Fruit fly (Drosophila melanogaster) whole organism, embryonic: ENCODE data around the gene ball.

Source experiments
- Abd-B ChIP-seq: fragments of 200-800 bp; sonication (Bioruptor generic); optimal IDR thresholded peaks from 2 replicates; lab custom pipeline; 2018; ENCODE audit warnings: missing biosample characterization, mild to moderate bottlenecking, missing genetic modification characterization, moderate library complexity
- B-H1 ChIP-seq: fragments of 200-800 bp; sonication (Bioruptor generic); IDR thresholded peaks from 3 replicates; pipeline ENCODE4 v1.3.6; 2022; ENCODE audit warnings: missing biosample characterization, missing genetic modification characterization
- BEAF-32 ChIP-seq: fragments of 200-800 bp; sonication (Bioruptor generic); optimal IDR thresholded peaks from 3 replicates; lab custom pipeline; 2017; ENCODE audit warnings: missing biosample characterization, missing genetic modification characterization, mild to moderate bottlenecking, moderate library complexity, missing genetic modification reagents
- CG1024 ChIP-seq: fragments of 200-800 bp; sonication (Bioruptor generic); IDR thresholded peaks from 2 replicates; pipeline ENCODE4 v1.3.6; 2022; ENCODE audit warnings: missing biosample characterization, missing genetic modification characterization
- CG12104 ChIP-seq: fragments of 200-800 bp; sonication (Bioruptor generic); optimal IDR thresholded peaks from 3 replicates; lab custom pipeline; 2016; ENCODE audit warnings: missing biosample characterization, missing genetic modification characterization
- CG12744 ChIP-seq: fragments of 200-800 bp; sonication (Bioruptor generic); optimal IDR thresholded peaks from 2 replicates; lab custom pipeline; 2016; ENCODE audit warnings: missing biosample characterization, missing genetic modification characterization
- CG1603 ChIP-seq: fragments of 200-800 bp; sonication (Bioruptor generic); optimal IDR thresholded peaks from 2 replicates; lab custom pipeline; 2019; ENCODE audit warnings: missing biosample characterization, mild to moderate bottlenecking, missing genetic modification characterization, moderate library complexity
- CG16779 ChIP-seq: fragments of 200-800 bp; sonication (Bioruptor generic); IDR thresholded peaks from 2 replicates; pipeline ENCODE4 v1.3.6; 2022; ENCODE audit warnings: missing biosample characterization, missing genetic modification characterization
- CG17328 ChIP-seq: fragments of 200-800 bp; sonication (Bioruptor generic); IDR thresholded peaks from 2 replicates; pipeline ENCODE4 v1.3.6; 2022; ENCODE audit warnings: missing biosample characterization, missing genetic modification characterization
- CG17385 ChIP-seq: fragments of 200-800 bp; sonication (Bioruptor generic); optimal IDR thresholded peaks from 3 replicates; lab custom pipeline; 2018; ENCODE audit warnings: missing biosample characterization, mild to moderate bottlenecking, missing genetic modification characterization
- CG2120 ChIP-seq: fragments of 200-800 bp; sonication (Bioruptor generic); optimal IDR thresholded peaks from 3 replicates; lab custom pipeline; 2016; ENCODE audit warnings: missing biosample characterization, missing genetic modification characterization
- CG32767 ChIP-seq: fragments of 200-800 bp; sonication (Bioruptor generic); IDR thresholded peaks from 2 replicates; pipeline ENCODE4 v1.3.6; 2022; ENCODE audit warnings: missing biosample characterization, missing genetic modification characterization
- CG33557 ChIP-seq: fragments of 200-800 bp; sonication (Bioruptor generic); optimal IDR thresholded peaks from 2 replicates; lab custom pipeline; 2019; ENCODE audit warnings: missing biosample characterization, mild to moderate bottlenecking, missing genetic modification characterization, moderate library complexity
- CG7357 ChIP-seq: fragments of 200-800 bp; sonication (Bioruptor generic); IDR thresholded peaks from 3 replicates; pipeline ENCODE4 v1.3.6; 2022; ENCODE audit warnings: missing biosample characterization, missing genetic modification characterization
- CG8281 ChIP-seq: fragments of 200-800 bp; sonication (Bioruptor generic); optimal IDR thresholded peaks from 2 replicates; lab custom pipeline; 2018; ENCODE audit warnings: missing biosample characterization, mild to moderate bottlenecking, missing genetic modification characterization, moderate library complexity
- CG8359 ChIP-seq: fragments of 200-800 bp; sonication (Bioruptor generic); optimal IDR thresholded peaks from 2 replicates; lab custom pipeline; 2017; ENCODE audit warnings: missing biosample characterization, mild to moderate bottlenecking, missing genetic modification characterization, borderline replicate concordance
- CG8388 ChIP-seq: fragments of 200-800 bp; sonication (Bioruptor generic); optimal IDR thresholded peaks from 2 replicates; lab custom pipeline; 2019; ENCODE audit warnings: missing biosample characterization, mild to moderate bottlenecking, missing genetic modification characterization, moderate library complexity
- CG8944 ChIP-seq: fragments of 200-800 bp; sonication (Bioruptor generic); optimal IDR thresholded peaks from 3 replicates; lab custom pipeline; 2016; ENCODE audit warnings: missing biosample characterization, missing genetic modification characterization
- CG9817 ChIP-seq: fragments of 200-800 bp; sonication (Bioruptor generic); optimal IDR thresholded peaks from 2 replicates; lab custom pipeline; 2018; ENCODE audit warnings: missing biosample characterization, mild to moderate bottlenecking, missing genetic modification characterization, moderate library complexity
- CG9932 ChIP-seq: fragments of 200-800 bp; sonication (Bioruptor generic); IDR thresholded peaks from 2 replicates; pipeline ENCODE4 v1.3.6; 2022; ENCODE audit warnings: missing biosample characterization, missing genetic modification characterization
- Deaf1 ChIP-seq: fragments of 200-800 bp; optimal IDR thresholded peaks from 3 replicates; lab custom pipeline; 2019; ENCODE audit warnings: missing biosample characterization, mild to moderate bottlenecking, missing genetic modification characterization, moderate library complexity
- Dek ChIP-seq: fragments of 200-800 bp; sonication (Bioruptor generic); optimal IDR thresholded peaks from 3 replicates; lab custom pipeline; 2019; ENCODE audit warnings: missing biosample characterization, mild to moderate bottlenecking, missing genetic modification characterization, moderate library complexity
- Dfd ChIP-seq, 2 experiments: fragments of >200 bp; optimal IDR thresholded peaks; 2 replicates each; lab custom pipeline; 2017; ENCODE audit warnings: missing biosample characterization in 2 of 2, missing genetic modification characterization in 2 of 2
- Ets97D ChIP-seq: fragments of 200-800 bp; sonication (Bioruptor generic); optimal IDR thresholded peaks from 3 replicates; lab custom pipeline; 2016; ENCODE audit warnings: missing biosample characterization, missing genetic modification characterization
- Fer3 ChIP-seq: fragments of 200-800 bp; sonication (Bioruptor generic); optimal IDR thresholded peaks from 2 replicates; lab custom pipeline; 2018; ENCODE audit warnings: missing biosample characterization, mild to moderate bottlenecking, missing genetic modification characterization, moderate library complexity
- Gsc ChIP-seq: fragments of 200-800 bp; sonication (Bioruptor generic); IDR thresholded peaks from 2 replicates; pipeline ENCODE4 v1.3.6; 2022; ENCODE audit warnings: missing biosample characterization, missing genetic modification characterization
- HHEX ChIP-seq: fragments of 200-800 bp; sonication (Bioruptor generic); optimal IDR thresholded peaks from 3 replicates; lab custom pipeline; 2017; ENCODE audit warnings: missing biosample characterization, mild to moderate bottlenecking, missing genetic modification characterization, missing genetic modification reagents
- Hr78 ChIP-seq, 2 experiments: fragments of 200-800 bp in 1 of 2; fragments of >200 bp in 1 of 2; sonication (Bioruptor generic) in 1 of 2; optimal IDR thresholded peaks; 2 replicates each; lab custom pipeline; 2017 to 2019; ENCODE audit warnings: missing biosample characterization in 2 of 2, missing genetic modification characterization in 2 of 2, mild to moderate bottlenecking in 1 of 2, moderate library complexity in 1 of 2
- MESR4 ChIP-seq: fragments of 200-800 bp; sonication (Bioruptor generic); optimal IDR thresholded peaks from 2 replicates; lab custom pipeline; 2018; ENCODE audit warnings: missing biosample characterization, mild to moderate bottlenecking, missing genetic modification characterization, moderate library complexity
- PHDP ChIP-seq: fragments of 200-800 bp; sonication (Bioruptor generic); optimal IDR thresholded peaks from 3 replicates; lab custom pipeline; 2018; ENCODE audit warnings: missing biosample characterization, mild to moderate bottlenecking, missing genetic modification characterization, moderate library complexity
- Six4 ChIP-seq: fragments of 200-800 bp; sonication (Bioruptor generic); optimal IDR thresholded peaks from 2 replicates; lab custom pipeline; 2016; ENCODE audit warnings: missing biosample characterization, missing genetic modification characterization
- Usf ChIP-seq: fragments of 200-800 bp; sonication (Bioruptor generic); optimal IDR thresholded peaks from 2 replicates; lab custom pipeline; 2017; ENCODE audit warnings: missing genotype, missing biosample characterization, missing genetic modification characterization
- bowl ChIP-seq: fragments of 200-800 bp; sonication (Bioruptor generic); IDR thresholded peaks from 2 replicates; pipeline ENCODE4 v1.3.6; 2022; ENCODE audit warnings: missing biosample characterization, missing genetic modification characterization
- caup ChIP-seq: fragments of 200-800 bp; sonication (Bioruptor generic); optimal IDR thresholded peaks from 3 replicates; lab custom pipeline; 2017; ENCODE audit warnings: missing biosample characterization, mild to moderate bottlenecking, missing genetic modification characterization, moderate library complexity; ENCODE audit not compliant: severe bottlenecking
- chif ChIP-seq, 2 experiments: fragments of 200-800 bp; sonication (Bioruptor generic); optimal IDR thresholded peaks; 3 replicates each; lab custom pipeline; 2016; ENCODE audit warnings: missing biosample characterization in 2 of 2, missing genetic modification characterization in 2 of 2
- dysf ChIP-seq: fragments of 200-800 bp; sonication (Bioruptor generic); IDR thresholded peaks from 3 replicates; pipeline ENCODE4 v1.3.6; 2022; ENCODE audit warnings: missing biosample characterization, missing genetic modification characterization
- eve ChIP-seq, 2 experiments: fragments of >200 bp; optimal IDR thresholded peaks; 2 replicates each; lab custom pipeline; 2017; ENCODE audit warnings: missing biosample characterization in 2 of 2, missing genetic modification characterization in 2 of 2
- fd96Cb ChIP-seq: fragments of 200-800 bp; sonication (Bioruptor generic); optimal IDR thresholded peaks from 2 replicates; lab custom pipeline; 2018; ENCODE audit warnings: missing biosample characterization, mild to moderate bottlenecking, missing genetic modification characterization, moderate library complexity
- gsb ChIP-seq: fragments of 200-800 bp; sonication (Bioruptor generic); IDR thresholded peaks from 2 replicates; pipeline ENCODE4 v1.3.6; 2022; ENCODE audit warnings: missing biosample characterization, missing genetic modification characterization
- inv ChIP-seq: fragments of 200-800 bp; sonication (Bioruptor generic); IDR thresholded peaks from 2 replicates; pipeline ENCODE4 v1.3.6; 2022; ENCODE audit warnings: missing biosample characterization, missing genetic modification characterization; ENCODE audit not compliant: partially characterized antibody
- kni ChIP-seq: fragments of 200-800 bp; sonication (Bioruptor generic); optimal IDR thresholded peaks from 3 replicates; lab custom pipeline; 2017; ENCODE audit warnings: mild to moderate bottlenecking, missing biosample characterization, missing genetic modification reagents, missing genetic modification characterization
- lmd ChIP-seq: fragments of 200-800 bp; sonication (Bioruptor generic); IDR thresholded peaks from 2 replicates; pipeline ENCODE4 v1.3.6; 2022; ENCODE audit warnings: missing biosample characterization, missing genetic modification characterization
- prd ChIP-seq, 3 experiments: fragments of >200 bp in 2 of 3; fragments of 200-800 bp in 1 of 3; sonication (Bioruptor generic) in 1 of 3; optimal IDR thresholded peaks in 2 of 3; IDR thresholded peaks in 1 of 3; 2 replicates in 2 of 3; 3 replicates in 1 of 3; pipeline versions ENCODE4 v1.3.6 to Lab custom; 2017 to 2022; ENCODE audit warnings: missing biosample characterization in 1 of 3, missing genetic modification characterization in 1 of 3
- salm ChIP-seq: fragments of 200-800 bp; sonication (Bioruptor generic); optimal IDR thresholded peaks from 2 replicates; lab custom pipeline; 2018; ENCODE audit warnings: missing biosample characterization, mild to moderate bottlenecking, missing genetic modification characterization
- sd ChIP-seq: fragments of 200-800 bp; sonication (Bioruptor generic); optimal IDR thresholded peaks from 3 replicates; lab custom pipeline; 2018; ENCODE audit warnings: missing biosample characterization, mild to moderate bottlenecking, missing genetic modification characterization, moderate library complexity
- slp2 ChIP-seq: fragments of 200-800 bp; sonication (Bioruptor generic); optimal IDR thresholded peaks from 2 replicates; lab custom pipeline; 2016; ENCODE audit warnings: missing biosample characterization, missing genetic modification characterization
- stwl ChIP-seq: fragments of 200-800 bp; sonication (Bioruptor generic); optimal IDR thresholded peaks from 3 replicates; lab custom pipeline; 2018; ENCODE audit warnings: missing biosample characterization, mild to moderate bottlenecking, missing genetic modification characterization, moderate library complexity
- ttk ChIP-seq: fragments of 200-800 bp; sonication (Bioruptor generic); IDR thresholded peaks from 2 replicates; pipeline ENCODE4 v2.1.2; 2022; ENCODE audit warnings: missing biosample characterization, missing genetic modification characterization
- tup ChIP-seq: fragments of 200-800 bp; sonication (Bioruptor generic); optimal IDR thresholded peaks from 2 replicates; lab custom pipeline; 2016; ENCODE audit warnings: missing biosample characterization, mild to moderate bottlenecking, missing genetic modification characterization, moderate library complexity
- vvl ChIP-seq: fragments of 200-800 bp; sonication (Bioruptor generic); IDR thresholded peaks from 2 replicates; pipeline ENCODE4 v1.3.6; 2022; ENCODE audit warnings: missing biosample characterization, missing genetic modification characterization

The ball gene

dm6 chr3R:26821117-26821516, 45.5 kb downstream of the ball start (continued):
- peak; percentile 1 for TF ChIP-seq CG2120 (GFP tag; lab: Kevin White, UChicago)
- no peak for TF ChIP-seq CG7357 (GFP tag; lab: Robert Waterston, UW)
- no peak for TF ChIP-seq Dek
- no peak for TF ChIP-seq CG8359 (GFP tag; lab: Kevin White, UChicago)
- TF ChIP-seq inv (GFP tag; lab: Robert Waterston, UW) = no peak
- TF ChIP-seq Usf (GFP tag; lab: Kevin White, UChicago) = no peak
- no peak for TF ChIP-seq CG16779 (GFP tag; lab: Robert Waterston, UW)
- TF ChIP-seq BEAF-32 (GFP tag; lab: Kevin White, UChicago) = no peak
- peak; percentile 56 for TF ChIP-seq CG1603
- TF ChIP-seq CG12104 (GFP tag; lab: Kevin White, UChicago) = no peak
- no peak for TF ChIP-seq Ets97D
- TF ChIP-seq CG8944 (GFP tag; lab: Kevin White, UChicago) = peak; percentile 22
- TF ChIP-seq fd96Cb (tag; lab: Kevin White, UChicago) = peak; percentile 25
- TF ChIP-seq HHEX (GFP tag; lab: Kevin White, UChicago) = peak; percentile 16
- TF ChIP-seq kni = no peak
- TF ChIP-seq caup (GFP tag; lab: Kevin White, UChicago) = no peak
- peak; percentile 16 for TF ChIP-seq CG8388 (GFP tag; lab: Kevin White, UChicago)
- no peak for TF ChIP-seq sd (tag; lab: Kevin White, UChicago)
- TF ChIP-seq CG9817 = peak; percentile 14
- TF ChIP-seq Deaf1 = no peak
- peak; percentile 43 to 52 for TF ChIP-seq chif (GFP tag; optimal IDR thresholded peaks at IDR 0.05; lab: Kevin White, UChicago)
- no peak for TF ChIP-seq B-H1
- peak; percentile 28 for TF ChIP-seq slp2 (GFP tag; lab: Kevin White, UChicago)
- TF ChIP-seq CG33557 (GFP tag; lab: Kevin White, UChicago) = no peak
- no peak for TF ChIP-seq gsb
- TF ChIP-seq CG1024 (GFP tag; lab: Robert Waterston, UW) = no peak
- TF ChIP-seq Fer3 (tag; lab: Kevin White, UChicago) = peak; percentile 1
- no peak for TF ChIP-seq bowl (GFP tag; lab: Robert Waterston, UW)
- TF ChIP-seq CG9932 (GFP tag; lab: Robert Waterston, UW) = no peak
- TF ChIP-seq CG32767 (GFP tag; lab: Robert Waterston, UW) = no peak
- no peak for TF ChIP-seq CG12744
- no peak for TF ChIP-seq stwl (tag; lab: Kevin White, UChicago)
- TF ChIP-seq eve (GFP tag; optimal IDR thresholded peaks at IDR 0.05; lab: Kevin White, UChicago) = peak in 1 of 2 experiments; percentile 73
- peak; percentile 27; the same call in 1 of the 2 replicates for TF ChIP-seq CG17328 (GFP tag; lab: Robert Waterston, UW)
- TF ChIP-seq tup = no peak
- peak; percentile 31; the same call in 1 of the 2 replicates for TF ChIP-seq lmd (GFP tag; lab: Robert Waterston, UW)
- peak; percentile 5 for TF ChIP-seq Six4
- peak; percentile 49; the same call in 1 of the 2 replicates for TF ChIP-seq ttk (GFP tag; lab: Robert Waterston, UW)
- TF ChIP-seq Dfd (GFP tag; optimal IDR thresholded peaks at IDR 0.05; lab: Kevin White, UChicago) = no peak
- TF ChIP-seq dysf (GFP tag; lab: Robert Waterston, UW) = peak; percentile 44; the same call in 2 of the 3 replicates
- TF ChIP-seq salm = no peak
- TF ChIP-seq Hr78 (GFP tag; optimal IDR thresholded peaks at IDR 0.05; lab: Kevin White, UChicago) = no peak
- no peak for TF ChIP-seq Gsc
- peak; percentile 41 for TF ChIP-seq PHDP (tag; lab: Kevin White, UChicago)
- no peak for TF ChIP-seq CG8281 (tag; lab: Kevin White, UChicago)
- TF ChIP-seq CG17385 (GFP tag; lab: Kevin White, UChicago) = peak; percentile 20
- TF ChIP-seq Abd-B (GFP tag; lab: Kevin White, UChicago) = peak; percentile 51
- TF ChIP-seq MESR4 (GFP tag; lab: Kevin White, UChicago) = no peak
- TF ChIP-seq vvl (GFP tag; lab: Robert Waterston, UW) = peak; percentile 49
- TF ChIP-seq prd (optimal IDR thresholded peaks at IDR 0.05; lab: Kevin White, UChicago) = no peak
- TF ChIP-seq prd (GFP tag; IDR thresholded peaks at IDR 0.05; lab: Robert Waterston, UW) = peak; percentile 42; the same call in 1 of the 3 replicates
